Worm (Caenorhabditis elegans) whole organism, late embryonic: ENCODE measurements around the gene nsy-1.

Source experiments
- C08G9.2 ChIP-seq: sonication (generic microtip); optimal IDR thresholded peaks from 2 replicates; lab custom pipeline; 2016; ENCODE audit warnings: mild to moderate bottlenecking, missing genetic modification characterization, moderate library complexity, missing compliant biosample characterization
- C38D4.7 ChIP-seq: fragments of 200-800 bp; sonication (Bioruptor generic); optimal IDR thresholded peaks from 2 replicates; lab custom pipeline; 2018; ENCODE audit warnings: mild to moderate bottlenecking, missing genetic modification characterization, moderate library complexity, missing compliant biosample characterization
- K09A11.1 ChIP-seq: sonication (generic microtip); optimal IDR thresholded peaks from 2 replicates; lab custom pipeline; 2017; ENCODE audit warnings: antibody characterized with exemption, mild to moderate bottlenecking, missing genetic modification characterization, missing compliant biosample characterization; ENCODE audit not compliant: insufficient read depth
- ama-1 ChIP-seq: fragments of 150-350 bp; optimal IDR thresholded peaks from 2 replicates; lab custom pipeline; 2014
- ceh-30 ChIP-seq: fragments of 150-350 bp; optimal IDR thresholded peaks from 2 replicates; lab custom pipeline; 2014; ENCODE audit warnings: missing biosample characterization, missing genetic modification characterization
- ceh-31 ChIP-seq: sonication (generic microtip); optimal IDR thresholded peaks from 2 replicates; lab custom pipeline; 2016; ENCODE audit warnings: missing genetic modification characterization, missing compliant biosample characterization
- ceh-45 ChIP-seq: fragments of 200-800 bp; sonication (Bioruptor generic); IDR thresholded peaks from 2 replicates; pipeline ENCODE4 v1.3.6; 2022; ENCODE audit warnings: missing genetic modification reagents, missing genetic modification characterization, missing compliant biosample characterization
- ceh-9 ChIP-seq: sonication (generic microtip); optimal IDR thresholded peaks from 2 replicates; lab custom pipeline; 2016; ENCODE audit warnings: mild to moderate bottlenecking, missing genetic modification characterization, inconsistent platforms, missing compliant biosample characterization
- elt-2 ChIP-seq: sonication (generic microtip); optimal IDR thresholded peaks from 2 replicates; lab custom pipeline; 2016; ENCODE audit warnings: missing genetic modification reagents, missing genetic modification characterization, missing compliant biosample characterization
- ets-4 ChIP-seq: sonication (generic microtip); optimal IDR thresholded peaks from 2 replicates; lab custom pipeline; 2016; ENCODE audit warnings: missing genetic modification characterization, missing compliant biosample characterization
- eyg-1 ChIP-seq: sonication (generic microtip); optimal IDR thresholded peaks from 2 replicates; lab custom pipeline; 2016; ENCODE audit warnings: missing genotype, missing genetic modification characterization, missing compliant biosample characterization
- fax-1 ChIP-seq: sonication (generic microtip); optimal IDR thresholded peaks from 2 replicates; lab custom pipeline; 2016; ENCODE audit warnings: missing genotype, missing genetic modification characterization, missing compliant biosample characterization
- gmeb-2 ChIP-seq: sonication (generic microtip); optimal IDR thresholded peaks from 2 replicates; lab custom pipeline; 2016; ENCODE audit warnings: missing genetic modification characterization, inconsistent platforms, missing compliant biosample characterization
- hlh-15 ChIP-seq: sonication (generic microtip); optimal IDR thresholded peaks from 2 replicates; lab custom pipeline; 2016; ENCODE audit warnings: missing genetic modification characterization, missing compliant biosample characterization
- hlh-8 ChIP-seq: sonication (generic microtip); optimal IDR thresholded peaks from 2 replicates; lab custom pipeline; 2016; ENCODE audit warnings: missing genotype, missing genetic modification characterization, missing compliant biosample characterization
- lim-6 ChIP-seq: sonication (generic microtip); optimal IDR thresholded peaks from 2 replicates; lab custom pipeline; 2016; ENCODE audit warnings: missing genetic modification characterization, missing compliant biosample characterization
- lin-11 ChIP-seq: fragments of 200-800 bp; sonication (Bioruptor generic); optimal IDR thresholded peaks from 2 replicates; lab custom pipeline; 2018; ENCODE audit warnings: mild to moderate bottlenecking, missing genetic modification characterization, missing compliant biosample characterization
- mec-3 ChIP-seq: sonication (generic microtip); optimal IDR thresholded peaks from 2 replicates; lab custom pipeline; 2016; ENCODE audit warnings: borderline replicate concordance, missing genetic modification characterization, missing compliant biosample characterization
- nfya-1 ChIP-seq: sonication (generic microtip); optimal IDR thresholded peaks from 2 replicates; lab custom pipeline; 2017; ENCODE audit warnings: missing genetic modification characterization, mild to moderate bottlenecking, missing compliant biosample characterization, antibody characterized with exemption, moderate library complexity
- nhr-232 ChIP-seq: sonication (generic microtip); optimal IDR thresholded peaks from 2 replicates; lab custom pipeline; 2016; ENCODE audit warnings: missing genetic modification characterization, missing compliant biosample characterization
- pqm-1 ChIP-seq: sonication (generic microtip); optimal IDR thresholded peaks from 2 replicates; lab custom pipeline; 2016; ENCODE audit warnings: missing genetic modification characterization, missing compliant biosample characterization
- ref-2 ChIP-seq: sonication (generic microtip); optimal IDR thresholded peaks from 2 replicates; lab custom pipeline; 2016; ENCODE audit warnings: missing genetic modification characterization, missing compliant biosample characterization
- sdc-2 ChIP-seq: sonication (generic microtip); optimal IDR thresholded peaks from 2 replicates; lab custom pipeline; 2016; ENCODE audit warnings: missing genotype, missing genetic modification characterization, missing compliant biosample characterization
- sox-4 ChIP-seq: sonication (generic microtip); optimal IDR thresholded peaks from 2 replicates; lab custom pipeline; 2017; ENCODE audit warnings: mild to moderate bottlenecking, missing genetic modification characterization, inconsistent platforms, missing compliant biosample characterization
- unc-3 ChIP-seq, 2 experiments: fragments of 200-800 bp in 1 of 2; sonication (Bioruptor generic) in 1 of 2; sonication (generic microtip) in 1 of 2; conservative IDR thresholded peaks in 1 of 2; optimal IDR thresholded peaks in 1 of 2; 2 replicates each; pipeline versions ENCODE4 v1.3.6 to Lab custom; 2016 to 2022; ENCODE audit warnings: missing compliant biosample characterization in 2 of 2, missing genetic modification characterization in 2 of 2, missing genetic modification reagents in 1 of 2
- unc-42 ChIP-seq: sonication (generic microtip); optimal IDR thresholded peaks from 2 replicates; lab custom pipeline; 2016; ENCODE audit warnings: missing genotype, missing genetic modification characterization, missing compliant biosample characterization
- unc-55 ChIP-seq: sonication (generic microtip); optimal IDR thresholded peaks from 2 replicates; lab custom pipeline; 2017; ENCODE audit warnings: missing biosample characterization, missing genetic modification reagents, missing genetic modification characterization
- zip-5 ChIP-seq: sonication (generic microtip); optimal IDR thresholded peaks from 2 replicates; lab custom pipeline; 2016; ENCODE audit warnings: missing genetic modification characterization, missing compliant biosample characterization

Gene nsy-1

ce11 chrII:5039912-5040311 lies 17.4 kb downstream of the nsy-1 start, which contains the start of gene golg-2:
golg-2 (minus strand) TSS chrII:5040091.
- TF ChIP-seq eyg-1 (tag; lab: Kevin White, UChicago) = no peak
- TF ChIP-seq elt-2 (tag; lab: Kevin White, UChicago) = peak; percentile 45

- TF ChIP-seq unc-55 (GFP tag; lab: Kevin White, UChicago) (no peak), elt-2 (tag; lab: Kevin White, UChicago) (peak; percentile 62), gmeb-2 (tag; lab: Kevin White, UChicago) (no peak), lin-11 (tag; lab: Kevin White, UChicago) (no peak)
- TF ChIP-seq, all 69 proteins: peak for 1
Observed at ce11 chrII:5040631-5041156, 18.1 kb downstream of the nsy-1 start, which contains the start of gene F33G12.7. F33G12.7 (minus strand) TSS chrII:5040681.

- no peak for TF ChIP-seq fax-1 (tag; lab: Kevin White, UChicago)
- TF ChIP-seq ceh-30 (tag; lab: Kevin White, UChicago) = no peak
- TF ChIP-seq mec-3 (tag; lab: Kevin White, UChicago) = no peak
- no peak for TF ChIP-seq C38D4.7
- no peak for TF ChIP-seq nhr-232 (tag; lab: Kevin White, UChicago)
- TF ChIP-seq hlh-15 (tag; lab: Kevin White, UChicago) = no peak
- no peak for TF ChIP-seq K09A11.1 (tag; lab: Kevin White, UChicago)
- no peak for TF ChIP-seq zip-5
- TF ChIP-seq ref-2 (tag; lab: Kevin White, UChicago) = no peak
- TF ChIP-seq ama-1 (lab: Kevin White, UChicago) = no peak
- TF ChIP-seq ets-4 (tag; lab: Kevin White, UChicago) = no peak
- no peak for TF ChIP-seq unc-3 (GFP tag; conservative IDR thresholded peaks at IDR 0.05; lab: Robert Waterston, UW)
- TF ChIP-seq unc-3 (tag; optimal IDR thresholded peaks at IDR 0.05; lab: Kevin White, UChicago) = no peak
- TF ChIP-seq sox-4 (tag; lab: Kevin White, UChicago) = no peak
- no peak for TF ChIP-seq lim-6 (tag; lab: Kevin White, UChicago)
Observed at ce11 chrII:5042381-5042930, 19.9 kb downstream of the nsy-1 start.

- no peak for TF ChIP-seq sdc-2
- TF ChIP-seq unc-42 = peak; percentile 22
Observed at ce11 chrII:5046209-5047200, 23.9 kb downstream of the nsy-1 start.

- TF ChIP-seq ceh-9 (tag; lab: Kevin White, UChicago) (no peak), ref-2 (tag; lab: Kevin White, UChicago) (no peak), hlh-8 (tag; lab: Kevin White, UChicago) (no peak), pqm-1 (no peak), unc-42 (no peak), nfya-1 (tag; lab: Kevin White, UChicago) (peak; percentile 24), ceh-45 (GFP tag; lab: Robert Waterston, UW) (no peak), elt-2 (tag; lab: Kevin White, UChicago) (peak; percentile 74), fax-1 (tag; lab: Kevin White, UChicago) (no peak), mec-3 (tag; lab: Kevin White, UChicago) (no peak)
Observed at ce11 chrII:5047279-5047678, 24.7 kb downstream of the nsy-1 start.

ce11 chrII:5048185-5048795 lies 25.7 kb downstream of the nsy-1 start:
- TF ChIP-seq ceh-31 (tag; lab: Kevin White, UChicago) = peak; percentile 18
- TF ChIP-seq C08G9.2 (tag; lab: Kevin White, UChicago) = no peak
